Worm (Caenorhabditis elegans) whole organism, L4 larva: ENCODE data around the gene gbh-2.

Experiments
- D1046.2 ChIP-seq: fragments of 200-800 bp; sonication (Bioruptor generic); IDR thresholded peaks from 2 replicates; pipeline ENCODE4 v1.3.6; 2022; ENCODE audit warnings: missing genetic modification characterization, missing compliant biosample characterization
- F10B5.3 ChIP-seq: sonication (generic microtip); optimal IDR thresholded peaks from 2 replicates; lab custom pipeline; 2016; ENCODE audit warnings: mild to moderate bottlenecking, missing genetic modification characterization, missing compliant biosample characterization
- F44E2.7 ChIP-seq: fragments of 200-800 bp; sonication (Bioruptor generic); IDR thresholded peaks from 2 replicates; pipeline ENCODE4 v2.1.2; 2022; ENCODE audit warnings: missing genetic modification characterization, missing compliant biosample characterization
- F49E8.2 ChIP-seq: sonication (generic microtip); optimal IDR thresholded peaks from 2 replicates; lab custom pipeline; 2016; ENCODE audit warnings: missing compliant biosample characterization, mild to moderate bottlenecking, missing genetic modification characterization, borderline replicate concordance
- R02D3.7 ChIP-seq: fragments of 150-350 bp; sonication (generic microtip); optimal IDR thresholded peaks from 3 replicates; lab custom pipeline; 2014; ENCODE audit warnings: missing biosample characterization, missing genetic modification characterization
- T26A8.4 ChIP-seq: fragments of 200-800 bp; sonication (Bioruptor generic); IDR thresholded peaks from 2 replicates; pipeline ENCODE4 v1.3.6; 2022; ENCODE audit warnings: missing genetic modification characterization, missing compliant biosample characterization
- Y105C5A.15 ChIP-seq: fragments of 200-800 bp; sonication (Bioruptor generic); IDR thresholded peaks from 2 replicates; pipeline ENCODE4 v1.3.6; 2022; ENCODE audit warnings: missing genetic modification characterization, missing compliant biosample characterization
- ZK546.5 ChIP-seq, 2 experiments: sonication (generic microtip); optimal IDR thresholded peaks; 2 replicates each; lab custom pipeline; 2017; ENCODE audit warnings: missing biosample characterization in 2 of 2, missing genetic modification characterization in 2 of 2
- ama-1 ChIP-seq: fragments of 150-350 bp; optimal IDR thresholded peaks from 2 replicates; lab custom pipeline; 2014; ENCODE audit warnings: inconsistent platforms, mixed read lengths
- ceh-32 ChIP-seq: sonication (generic microtip); optimal IDR thresholded peaks from 2 replicates; lab custom pipeline; 2016; ENCODE audit warnings: mild to moderate bottlenecking, missing genetic modification characterization, missing compliant biosample characterization; ENCODE audit not compliant: poor library complexity
- ces-1 ChIP-seq: fragments of 150-350 bp; sonication (generic microtip); optimal IDR thresholded peaks from 4 replicates; lab custom pipeline; 2014; ENCODE audit warnings: missing biosample characterization, missing genetic modification reagents, missing genetic modification characterization
- cey-2 ChIP-seq: sonication (generic microtip); optimal IDR thresholded peaks from 3 replicates; lab custom pipeline; 2017; ENCODE audit warnings: missing genetic modification characterization, mild to moderate bottlenecking, missing compliant biosample characterization, antibody characterized with exemption, borderline replicate concordance; ENCODE audit not compliant: insufficient read depth
- daf-16 ChIP-seq, 3 experiments: sonication (generic microtip); optimal IDR thresholded peaks; 2 replicates each; lab custom pipeline; 2016 to 2017; ENCODE audit warnings: missing genetic modification characterization in 3 of 3, missing genetic modification reagents in 3 of 3, mild to moderate bottlenecking in 2 of 3, missing compliant biosample characterization in 2 of 3, missing biosample characterization in 1 of 3, moderate library complexity in 1 of 3
- daf-8 ChIP-seq: fragments of 200-800 bp; sonication (Bioruptor generic); IDR thresholded peaks from 2 replicates; pipeline ENCODE4 v1.3.6; 2022; ENCODE audit warnings: missing genetic modification characterization, missing compliant biosample characterization
- dmd-8 ChIP-seq: fragments of 200-800 bp; sonication (Bioruptor generic); IDR thresholded peaks from 2 replicates; pipeline ENCODE4 v1.3.6; 2022; ENCODE audit warnings: missing genetic modification characterization, missing compliant biosample characterization
- dmd-9 ChIP-seq: fragments of 200-800 bp; sonication (Bioruptor generic); IDR thresholded peaks from 2 replicates; pipeline ENCODE4 v1.3.6; 2022; ENCODE audit warnings: missing genetic modification reagents, missing genetic modification characterization, missing compliant biosample characterization
- dpl-1 ChIP-seq: fragments of 150-350 bp; optimal IDR thresholded peaks from 2 replicates; lab custom pipeline; 2014; ENCODE audit warnings: missing biosample characterization, missing genetic modification reagents, missing genetic modification characterization
- egl-27 ChIP-seq: sonication (generic microtip); optimal IDR thresholded peaks from 3 replicates; lab custom pipeline; 2017; ENCODE audit warnings: missing biosample characterization, missing genetic modification reagents, missing genetic modification characterization
- egl-43 ChIP-seq: fragments of 200-800 bp; sonication (Bioruptor generic); IDR thresholded peaks from 2 replicates; pipeline ENCODE4 v1.3.6; 2022; ENCODE audit warnings: missing genetic modification reagents, missing genetic modification characterization, missing compliant biosample characterization
- fos-1 ChIP-seq: fragments of 150-350 bp; optimal IDR thresholded peaks from 2 replicates; lab custom pipeline; 2014; ENCODE audit warnings: missing biosample characterization, missing genetic modification characterization
- hmg-1.1 ChIP-seq: fragments of 200-800 bp; sonication (Bioruptor generic); IDR thresholded peaks from 2 replicates; pipeline ENCODE4 v1.3.6; 2022; ENCODE audit warnings: missing genetic modification reagents, missing genetic modification characterization, missing compliant biosample characterization
- jun-1 ChIP-seq: fragments of 150-350 bp; optimal IDR thresholded peaks from 2 replicates; lab custom pipeline; 2014; ENCODE audit warnings: missing biosample characterization, missing genetic modification reagents, missing genetic modification characterization
- lim-7 ChIP-seq: fragments of 200-800 bp; sonication (Bioruptor generic); IDR thresholded peaks from 2 replicates; pipeline ENCODE4 v1.3.6; 2022; ENCODE audit warnings: missing genetic modification characterization, missing compliant biosample characterization
- lin-1 ChIP-seq: fragments of 200-800 bp; sonication (Bioruptor generic); IDR thresholded peaks from 2 replicates; pipeline ENCODE4 v1.3.6; 2022; ENCODE audit warnings: missing genetic modification reagents, missing genetic modification characterization, missing compliant biosample characterization
- lsy-2 ChIP-seq, 2 experiments: fragments of 150-350 bp in 1 of 2; sonication (generic microtip) in 1 of 2; optimal IDR thresholded peaks; 2 replicates each; lab custom pipeline; 2014 to 2017; ENCODE audit warnings: missing biosample characterization in 2 of 2, missing genetic modification characterization in 2 of 2
- madf-9 ChIP-seq: fragments of 200-800 bp; sonication (Bioruptor generic); conservative IDR thresholded peaks from 2 replicates; pipeline ENCODE4 v1.3.6; 2022; ENCODE audit warnings: missing genetic modification reagents, missing genetic modification characterization, missing compliant biosample characterization
- mep-1 ChIP-seq: fragments of 150-350 bp; sonication (generic microtip); optimal IDR thresholded peaks from 3 replicates; lab custom pipeline; 2014; ENCODE audit warnings: missing biosample characterization, missing genetic modification characterization
- mes-2 ChIP-seq: sonication (generic microtip); optimal IDR thresholded peaks from 2 replicates; lab custom pipeline; 2016; ENCODE audit warnings: missing genotype, mild to moderate bottlenecking, missing genetic modification characterization, missing compliant biosample characterization; ENCODE audit not compliant: poor library complexity, severe bottlenecking
- mxl-2 ChIP-seq: fragments of 200-800 bp; sonication (Bioruptor generic); conservative IDR thresholded peaks from 2 replicates; pipeline ENCODE4 v1.3.6; 2022; ENCODE audit warnings: missing genetic modification reagents, missing genetic modification characterization, missing compliant biosample characterization
- nhr-102 ChIP-seq: sonication (generic microtip); optimal IDR thresholded peaks from 2 replicates; lab custom pipeline; 2016; ENCODE audit warnings: mild to moderate bottlenecking, missing genetic modification characterization, moderate library complexity, missing compliant biosample characterization
- nhr-11 ChIP-seq: fragments of 150-350 bp; optimal IDR thresholded peaks from 2 replicates; lab custom pipeline; 2014; ENCODE audit warnings: missing biosample characterization, missing genetic modification characterization
- nhr-41 ChIP-seq: fragments of 200-800 bp; sonication (Bioruptor generic); IDR thresholded peaks from 2 replicates; pipeline ENCODE4 v1.3.6; 2022; ENCODE audit warnings: missing genetic modification reagents, missing genetic modification characterization, missing compliant biosample characterization
- nhr-48 ChIP-seq: sonication (generic microtip); optimal IDR thresholded peaks from 2 replicates; lab custom pipeline; 2016; ENCODE audit warnings: mild to moderate bottlenecking, missing genetic modification characterization, missing compliant biosample characterization
- nhr-76 ChIP-seq: fragments of 150-350 bp; optimal IDR thresholded peaks from 2 replicates; lab custom pipeline; 2014; ENCODE audit warnings: missing biosample characterization, missing genetic modification characterization
- nhr-77 ChIP-seq: fragments of 150-350 bp; optimal IDR thresholded peaks from 2 replicates; lab custom pipeline; 2014; ENCODE audit warnings: missing biosample characterization, missing genetic modification characterization
- pha-4 ChIP-seq, 2 experiments: fragments of 150-350 bp in 1 of 2; fragments of 200-800 bp in 1 of 2; sonication (Bioruptor generic) in 1 of 2; IDR thresholded peaks in 1 of 2; optimal IDR thresholded peaks in 1 of 2; 2 replicates each; pipeline versions ENCODE4 v1.3.6 to Lab custom; 2014 to 2022; ENCODE audit warnings: missing genetic modification characterization in 2 of 2, missing genetic modification reagents in 2 of 2, missing biosample characterization in 1 of 2, missing compliant biosample characterization in 1 of 2
- php-3 ChIP-seq: fragments of 200-800 bp; sonication (Bioruptor generic); IDR thresholded peaks from 2 replicates; pipeline ENCODE4 v1.3.6; 2022; ENCODE audit warnings: missing genetic modification reagents, missing genetic modification characterization, missing compliant biosample characterization
- rbr-2 ChIP-seq: sonication (generic microtip); optimal IDR thresholded peaks from 2 replicates; lab custom pipeline; 2016; ENCODE audit warnings: missing genotype, missing genetic modification characterization, missing compliant biosample characterization
- saeg-2 ChIP-seq: fragments of 200-800 bp; sonication (Bioruptor generic); IDR thresholded peaks from 2 replicates; pipeline ENCODE4 v1.3.6; 2022; ENCODE audit warnings: missing genetic modification reagents, missing genetic modification characterization, missing compliant biosample characterization
- sdz-12 ChIP-seq: fragments of 200-800 bp; sonication (Bioruptor generic); optimal IDR thresholded peaks from 2 replicates; lab custom pipeline; 2018; ENCODE audit warnings: mild to moderate bottlenecking, missing genetic modification characterization, missing compliant biosample characterization
- snpc-1.2 ChIP-seq: fragments of 200-800 bp; sonication (Bioruptor generic); IDR thresholded peaks from 2 replicates; pipeline ENCODE4 v1.3.6; 2022; ENCODE audit warnings: missing genetic modification reagents, missing genetic modification characterization, missing compliant biosample characterization
- spr-3 ChIP-seq: fragments of 200-800 bp; sonication (Bioruptor generic); optimal IDR thresholded peaks from 2 replicates; lab custom pipeline; 2018; ENCODE audit warnings: mild to moderate bottlenecking, missing genetic modification characterization, missing compliant biosample characterization
- tag-97 ChIP-seq: fragments of 200-800 bp; sonication (Bioruptor generic); IDR thresholded peaks from 2 replicates; pipeline ENCODE4 v1.3.6; 2022; ENCODE audit warnings: missing genetic modification characterization, missing compliant biosample characterization
- unc-130 ChIP-seq: sonication (generic microtip); optimal IDR thresholded peaks from 2 replicates; lab custom pipeline; 2016; ENCODE audit warnings: missing genetic modification reagents, missing genetic modification characterization, missing compliant biosample characterization
- unc-39 ChIP-seq: sonication (generic microtip); optimal IDR thresholded peaks from 2 replicates; lab custom pipeline; 2017; ENCODE audit warnings: missing biosample characterization, missing genetic modification characterization
- zag-1 ChIP-seq: fragments of 150-350 bp; optimal IDR thresholded peaks from 2 replicates; lab custom pipeline; 2014; ENCODE audit warnings: missing biosample characterization, missing genetic modification characterization
- zip-2 ChIP-seq: fragments of 150-350 bp; optimal IDR thresholded peaks from 2 replicates; lab custom pipeline; 2014; ENCODE audit warnings: missing biosample characterization, missing genetic modification characterization

Gene gbh-2

DNA sequence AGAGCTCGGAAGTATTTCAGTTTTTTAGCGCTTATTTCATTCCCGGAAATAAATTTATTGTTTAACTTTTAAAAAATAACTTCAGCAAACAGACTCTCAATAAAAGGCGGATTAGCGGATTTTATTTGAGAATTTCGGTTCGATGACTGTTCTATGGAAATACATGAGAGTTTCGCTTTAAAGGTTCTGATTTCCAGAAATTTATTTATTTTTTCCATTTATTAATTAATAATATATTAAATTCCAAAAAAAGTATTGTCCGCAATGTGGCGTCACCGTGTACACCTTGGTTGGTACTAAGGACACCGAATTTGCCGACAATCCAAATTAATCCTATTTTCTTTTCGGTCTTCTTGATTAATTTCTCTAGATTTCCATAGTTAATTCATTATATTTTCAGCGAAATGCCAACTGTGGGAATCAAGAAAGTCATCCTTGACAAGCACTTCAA, 21.2 kb upstream of the gbh-2 start, which contains the start of gene fars-3 (continued):
- TF ChIP-seq egl-27 (tag; lab: Kevin White, UChicago) (no peak), R02D3.7 (no peak), dpl-1 (GFP tag; lab: Kevin White, UChicago) (peak; percentile 45), tag-97 (GFP tag; lab: Robert Waterston, UW) (no peak), daf-8 (no peak), lsy-2 (tag; optimal IDR thresholded peaks at IDR 0.05; lab: Kevin White, UChicago) (peak in 1 of 2 experiments; percentile 66), saeg-2 (GFP tag; lab: Robert Waterston, UW) (no peak), php-3 (GFP tag; lab: Robert Waterston, UW) (no peak), F10B5.3 (tag; lab: Kevin White, UChicago) (no peak), zip-2 (tag; lab: Kevin White, UChicago) (no peak), sdz-12 (GFP tag; lab: Kevin White, UChicago) (no peak), nhr-77 (tag; lab: Kevin White, UChicago) (no peak), hmg-1.1 (GFP tag; lab: Robert Waterston, UW) (no peak), F49E8.2 (tag; lab: Kevin White, UChicago) (no peak), unc-39 (tag; lab: Kevin White, UChicago) (no peak), nhr-102 (peak; percentile 27), mep-1 (peak; percentile 76), F44E2.7 (GFP tag; lab: Robert Waterston, UW) (no peak), ces-1 (GFP tag; lab: Kevin White, UChicago) (no peak), ceh-32 (tag; lab: Kevin White, UChicago) (no peak), jun-1 (tag; lab: Kevin White, UChicago) (no peak), nhr-11 (tag; lab: Kevin White, UChicago) (no peak), lin-1 (GFP tag; lab: Robert Waterston, UW) (no peak), ZK546.5 (tag; optimal IDR thresholded peaks at IDR 0.05; lab: Kevin White, UChicago) (no peak), cey-2 (tag; lab: Kevin White, UChicago) (no peak), snpc-1.2 (GFP tag; lab: Robert Waterston, UW) (peak; percentile 64; the same call in 1 of the 2 replicates), pha-4 (GFP tag; IDR thresholded peaks at IDR 0.05; lab: Robert Waterston, UW) (no peak), pha-4 (tag; optimal IDR thresholded peaks at IDR 0.05; lab: Kevin White, UChicago) (no peak), unc-130 (GFP tag; lab: Kevin White, UChicago) (no peak), egl-43 (GFP tag; lab: Robert Waterston, UW) (no peak), lim-7 (GFP tag; lab: Robert Waterston, UW) (no peak), spr-3 (GFP tag; lab: Kevin White, UChicago) (no peak), nhr-41 (GFP tag; lab: Robert Waterston, UW) (no peak), mxl-2 (GFP tag; lab: Robert Waterston, UW) (no peak), rbr-2 (tag; lab: Kevin White, UChicago) (peak; percentile 25), mes-2 (tag; lab: Kevin White, UChicago) (peak; percentile 65), daf-16 (GFP tag; optimal IDR thresholded peaks at IDR 0.05; lab: Kevin White, UChicago) (no peak), daf-16 (tag; optimal IDR thresholded peaks at IDR 0.05; lab: Kevin White, UChicago) (no peak), Y105C5A.15 (GFP tag; lab: Robert Waterston, UW) (no peak), D1046.2 (GFP tag; lab: Robert Waterston, UW) (no peak), dmd-8 (GFP tag; lab: Robert Waterston, UW) (no peak), dmd-9 (GFP tag; lab: Robert Waterston, UW) (no peak), T26A8.4 (GFP tag; lab: Robert Waterston, UW) (no peak), ama-1 (lab: Kevin White, UChicago) (no peak), madf-9 (GFP tag; lab: Robert Waterston, UW) (no peak), fos-1 (no peak), zag-1 (tag; lab: Kevin White, UChicago) (no peak), nhr-48 (no peak), nhr-76 (tag; lab: Kevin White, UChicago) (no peak)
